Fruit fly (Drosophila melanogaster): ENCODE results near the gene CG17917.

The CG17917 gene

DNA sequence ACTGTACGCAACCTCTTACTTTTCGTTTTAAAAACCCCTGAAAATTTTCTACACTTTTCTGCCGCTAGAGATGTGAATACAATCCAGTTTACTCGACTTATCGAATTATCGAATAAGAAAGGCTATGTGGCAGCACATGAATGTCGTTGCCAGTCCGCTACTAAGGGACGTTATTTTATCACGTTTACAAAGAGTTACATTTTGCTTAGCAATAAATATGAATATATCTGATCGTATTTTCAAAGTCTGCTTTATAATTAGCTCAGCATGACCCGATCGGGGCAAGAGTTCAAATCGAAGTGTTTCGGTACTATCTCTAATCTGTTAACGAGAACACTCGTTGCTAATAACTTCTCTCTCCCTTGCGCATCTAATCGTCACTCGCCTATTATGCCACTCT, 26.3 kb downstream of the CG17917 start, which contains the start of gene CG42724 (continued):
- TF ChIP-seq bsh (GFP tag; optimal IDR thresholded peaks at IDR 0.05) (no peak), zfh1 (GFP tag; IDR thresholded peaks at IDR 0.05) (peak; percentile 46; the same call in 1 of the 3 replicates), Ets97D (GFP tag; optimal IDR thresholded peaks at IDR 0.05) (peak; percentile 80), Six4 (GFP tag; optimal IDR thresholded peaks at IDR 0.05) (peak; percentile 30), CG12744 (GFP tag; optimal IDR thresholded peaks at IDR 0.05) (peak; percentile 36), gcm2 (GFP tag; optimal IDR thresholded peaks at IDR 0.05) (peak; percentile 32), BtbVII (GFP tag; optimal IDR thresholded peaks at IDR 0.05) (no peak), lilli (GFP tag; optimal IDR thresholded peaks at IDR 0.05) (peak; percentile 83), her (GFP tag; optimal IDR thresholded peaks at IDR 0.05) (peak; percentile 79), CG10654 (GFP tag; optimal IDR thresholded peaks at IDR 0.05) (no peak), CG16813 (GFP tag; IDR thresholded peaks at IDR 0.05; ENCODE audit: partially characterized antibody) (peak; percentile 62; the same call in 2 of the 3 replicates), CG12219 (GFP tag; optimal IDR thresholded peaks at IDR 0.05) (no peak), Rx (GFP tag; IDR thresholded peaks at IDR 0.05) (peak; percentile 43; the same call in 1 of the 2 replicates), emc (GFP tag; optimal IDR thresholded peaks at IDR 0.05) (peak; percentile 25), CG7987 (GFP tag; optimal IDR thresholded peaks at IDR 0.05) (no peak), ranshi (GFP tag; IDR thresholded peaks at IDR 0.05) (peak; percentile 72), CG34422 (GFP tag; IDR thresholded peaks at IDR 0.05) (peak; percentile 44; the same call in 1 of the 3 replicates), CG7928 (GFP tag; optimal IDR thresholded peaks at IDR 0.05) (peak; percentile 29), Bdp1 (GFP tag; optimal IDR thresholded peaks at IDR 0.05) (peak; percentile 49), ci (GFP tag; IDR thresholded peaks at IDR 0.05) (peak; percentile 79), CG4820 (GFP tag; optimal IDR thresholded peaks at IDR 0.05) (peak; percentile 41), HmgD (GFP tag; optimal IDR thresholded peaks at IDR 0.05) (peak; percentile 48), lov (optimal IDR thresholded peaks at IDR 0.05) (no peak), lov (GFP tag; IDR thresholded peaks at IDR 0.05) (0 out of 3 replicates have a peak, but pooled peaks have one; percentile 32), CG3838 (GFP tag; optimal IDR thresholded peaks at IDR 0.05) (no peak), Rfx (GFP tag; IDR thresholded peaks at IDR 0.05) (peak; percentile 80), Trl (optimal IDR thresholded peaks at IDR 0.05) (peak in 1 of 2 experiments; percentile 48), Trl (GFP tag; optimal IDR thresholded peaks at IDR 0.05) (peak; percentile 83), CG32772 (GFP tag; IDR thresholded peaks at IDR 0.05) (peak; percentile 57), Myb (GFP tag; optimal IDR thresholded peaks at IDR 0.05) (peak; percentile 66), pita (GFP tag; optimal IDR thresholded peaks at IDR 0.05) (no peak), h (optimal IDR thresholded peaks at IDR 0.05) (no peak), CG9437 (GFP tag; optimal IDR thresholded peaks at IDR 0.05) (no peak), CG6689 (GFP tag; IDR thresholded peaks at IDR 0.05) (peak; percentile 39), dan (GFP tag; IDR thresholded peaks at IDR 0.05) (no peak), seq (GFP tag; IDR thresholded peaks at IDR 0.05) (no peak; the same call in 1 of the 2 replicates), sisA (GFP tag; IDR thresholded peaks at IDR 0.05) (peak; percentile 67), CG17385 (GFP tag; optimal IDR thresholded peaks at IDR 0.05) (no peak), MTF-1 (GFP tag; optimal IDR thresholded peaks at IDR 0.05; ENCODE audit: borderline replicate concordance) (no peak), CG17612 (GFP tag; IDR thresholded peaks at IDR 0.05) (no peak), CG4854 (GFP tag; optimal IDR thresholded peaks at IDR 0.05) (peak; percentile 50), bcd (GFP tag; optimal IDR thresholded peaks at IDR 0.05) (peak; percentile 9), Dad (GFP tag; optimal IDR thresholded peaks at IDR 0.05) (peak; percentile 55), CG7745 (tag; optimal IDR thresholded peaks at IDR 0.05) (no peak), pum (GFP tag; optimal IDR thresholded peaks at IDR 0.05) (peak; percentile 71), NFAT (GFP tag; IDR thresholded peaks at IDR 0.05) (peak; percentile 57; the same call in 1 of the 2 replicates), schlank (tag; optimal IDR thresholded peaks at IDR 0.05) (no peak), CG9609 (GFP tag; optimal IDR thresholded peaks at IDR 0.05) (peak; percentile 68), vvl (GFP tag; IDR thresholded peaks at IDR 0.05) (no peak; the same call in 1 of the 2 replicates), CG3847 (GFP tag; IDR thresholded peaks at IDR 0.05) (peak; percentile 74; the same call in 1 of the 2 replicates), HLH4C (GFP tag; IDR thresholded peaks at IDR 0.05; ENCODE audit: partially characterized antibody) (no peak), gcm (GFP tag; optimal IDR thresholded peaks at IDR 0.05) (no peak), Hey (tag; optimal IDR thresholded peaks at IDR 0.05) (no peak)
